Worm (Caenorhabditis elegans): ENCODE measurements around the gene Y73F8A.20.

The Y73F8A.20 gene

DNA sequence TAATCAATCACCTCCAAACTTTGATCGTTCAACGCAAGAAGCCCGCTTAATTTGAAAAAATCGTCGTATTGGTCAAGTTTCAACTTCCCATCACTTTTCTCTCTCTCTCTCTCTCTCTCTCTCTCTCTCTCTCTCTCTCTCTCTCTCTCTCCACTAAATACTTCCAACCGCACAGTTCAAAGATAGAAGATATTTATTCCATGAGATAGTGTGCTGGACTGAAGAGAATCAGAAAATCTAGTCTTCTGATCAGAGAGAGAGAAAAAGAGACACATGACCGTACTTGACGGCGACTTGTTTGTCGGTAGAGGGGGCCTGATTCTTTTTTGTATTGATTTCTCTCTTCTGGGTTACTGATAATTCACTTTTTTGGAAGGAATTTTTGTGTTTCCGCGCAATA lies 20.4 kb downstream of the Y73F8A.20 start:
- no peak for TF ChIP-seq unc-62 (GFP tag; optimal IDR thresholded peaks at IDR 0.05)
- TF ChIP-seq Y55F3AM.14 (GFP tag; optimal IDR thresholded peaks at IDR 0.05): no peak
- no peak for TF ChIP-seq ceh-16 (tag; optimal IDR thresholded peaks at IDR 0.05)
- no peak for TF ChIP-seq peb-1 (tag; optimal IDR thresholded peaks at IDR 0.05)
- TF ChIP-seq ZK546.5 (tag; optimal IDR thresholded peaks at IDR 0.05): no peak
- no peak for TF ChIP-seq aly-2 (tag; optimal IDR thresholded peaks at IDR 0.05)
- no peak for TF ChIP-seq snpc-4 (tag; optimal IDR thresholded peaks at IDR 0.05)
- peak; percentile 25 for TF ChIP-seq fos-1 (tag; optimal IDR thresholded peaks at IDR 0.05)
- TF ChIP-seq blmp-1 (tag; optimal IDR thresholded peaks at IDR 0.05; ENCODE audit: insufficient read depth): peak; percentile 73
- no peak for TF ChIP-seq elt-1 (tag; optimal IDR thresholded peaks at IDR 0.05)
- no peak for TF ChIP-seq nhr-6 (tag; optimal IDR thresholded peaks at IDR 0.05)
- no peak for TF ChIP-seq mbf-1 (tag; optimal IDR thresholded peaks at IDR 0.05)
- TF ChIP-seq lin-39 (tag; optimal IDR thresholded peaks at IDR 0.05): no peak
- TF ChIP-seq crh-2 (tag; optimal IDR thresholded peaks at IDR 0.05): peak; percentile 33
- TF ChIP-seq egl-27 (tag; optimal IDR thresholded peaks at IDR 0.05): peak; percentile 56
- TF ChIP-seq ceh-82 (tag; optimal IDR thresholded peaks at IDR 0.05): no peak
- TF ChIP-seq skn-1 (tag; optimal IDR thresholded peaks at IDR 0.05): no peak
- peak; percentile 83 for TF ChIP-seq nhr-21 (tag; optimal IDR thresholded peaks at IDR 0.05)
- TF ChIP-seq nhr-12 (tag; optimal IDR thresholded peaks at IDR 0.05): no peak
- no peak for TF ChIP-seq C34F6.9 (tag; optimal IDR thresholded peaks at IDR 0.05)
- peak; percentile 86 for TF ChIP-seq nhr-25 (tag; optimal IDR thresholded peaks at IDR 0.05)
- TF ChIP-seq mdl-1 (tag; optimal IDR thresholded peaks at IDR 0.05): no peak
- TF ChIP-seq gmeb-1 (tag; optimal IDR thresholded peaks at IDR 0.05): peak; percentile 69
- TF ChIP-seq sma-3 (GFP tag; optimal IDR thresholded peaks at IDR 0.05): peak; percentile 73
- TF ChIP-seq lin-11 (tag; optimal IDR thresholded peaks at IDR 0.05): no peak
- TF ChIP-seq nhr-10 (tag; optimal IDR thresholded peaks at IDR 0.05): no peak
- TF ChIP-seq nhr-237 (tag; optimal IDR thresholded peaks at IDR 0.05): no peak
- peak in 1 of 2 experiments; percentile 42 for TF ChIP-seq lsy-2 (tag; optimal IDR thresholded peaks at IDR 0.05)
- TF ChIP-seq ztf-4 (tag; optimal IDR thresholded peaks at IDR 0.05): no peak
- TF ChIP-seq R02D3.7 (tag; optimal IDR thresholded peaks at IDR 0.05): no peak
- TF ChIP-seq lin-13 (GFP tag; optimal IDR thresholded peaks at IDR 0.05): no peak
- TF ChIP-seq nhr-77 (tag; optimal IDR thresholded peaks at IDR 0.05): no peak
- no peak for TF ChIP-seq nhr-11 (tag; optimal IDR thresholded peaks at IDR 0.05)
- no peak for TF ChIP-seq unc-39 (tag; optimal IDR thresholded peaks at IDR 0.05)
- TF ChIP-seq unc-55 (GFP tag; optimal IDR thresholded peaks at IDR 0.05): no peak
- no peak for TF ChIP-seq nhr-129 (tag; optimal IDR thresholded peaks at IDR 0.05)
- TF ChIP-seq sma-9 (GFP tag; optimal IDR thresholded peaks at IDR 0.05): peak; percentile 62
- TF ChIP-seq sma-9 (tag; optimal IDR thresholded peaks at IDR 0.05): no peak
- no peak for TF ChIP-seq elt-3 (tag; optimal IDR thresholded peaks at IDR 0.05)
- no peak for TF ChIP-seq zag-1 (tag; optimal IDR thresholded peaks at IDR 0.05)
- no peak for TF ChIP-seq mab-5 (tag; optimal IDR thresholded peaks at IDR 0.05)
- no peak for TF ChIP-seq F13H6.1 (tag; optimal IDR thresholded peaks at IDR 0.05)
- no peak for TF ChIP-seq ztf-1 (GFP tag; conservative IDR thresholded peaks at IDR 0.05)
- TF ChIP-seq ama-1 (optimal IDR thresholded peaks at IDR 0.05): no peak
- TF ChIP-seq sem-4 (tag; optimal IDR thresholded peaks at IDR 0.05): no peak
- no peak for TF ChIP-seq dmd-4 (tag; optimal IDR thresholded peaks at IDR 0.05)
- TF ChIP-seq nhr-23 (tag; optimal IDR thresholded peaks at IDR 0.05): no peak
- no peak for TF ChIP-seq ztf-11 (tag; optimal IDR thresholded peaks at IDR 0.05)
- TF ChIP-seq alr-1 (tag; optimal IDR thresholded peaks at IDR 0.05): no peak

DNA sequence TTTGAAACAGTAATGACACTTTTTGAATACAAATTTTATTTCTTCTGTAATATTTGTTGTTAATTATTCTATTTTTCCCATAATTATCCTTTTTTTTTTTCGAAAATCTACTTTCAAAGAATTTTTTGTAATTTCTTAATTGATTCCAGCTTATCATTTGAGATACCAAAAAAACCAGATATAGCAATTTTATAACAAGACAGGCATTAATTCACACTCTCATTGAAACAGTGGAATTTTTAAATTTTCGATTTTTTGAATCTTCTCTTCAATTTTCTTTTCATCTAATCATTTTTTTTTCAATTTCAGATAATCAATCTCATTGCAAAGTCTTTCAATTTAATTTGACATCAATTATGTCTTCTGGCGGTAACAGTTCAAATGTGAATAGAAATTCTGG lies 21.7 kb downstream of the Y73F8A.20 start, which contains the start of gene nhr-5:
Gene nhr-5, plus strand, starts transcription at position 301 of the 400 bp plus-strand sequence.
- TF ChIP-seq elt-3 (tag; optimal IDR thresholded peaks at IDR 0.05) (no peak), ama-1 (optimal IDR thresholded peaks at IDR 0.05) (no peak), nhr-23 (tag; optimal IDR thresholded peaks at IDR 0.05) (no peak), F13H6.1 (tag; optimal IDR thresholded peaks at IDR 0.05) (no peak), nhr-77 (tag; optimal IDR thresholded peaks at IDR 0.05) (no peak), unc-39 (tag; optimal IDR thresholded peaks at IDR 0.05) (no peak), R02D3.7 (tag; optimal IDR thresholded peaks at IDR 0.05) (no peak), skn-1 (tag; optimal IDR thresholded peaks at IDR 0.05) (no peak), unc-62 (GFP tag; optimal IDR thresholded peaks at IDR 0.05) (no peak), zag-1 (tag; optimal IDR thresholded peaks at IDR 0.05) (no peak), ztf-1 (GFP tag; conservative IDR thresholded peaks at IDR 0.05) (no peak), ztf-11 (tag; optimal IDR thresholded peaks at IDR 0.05) (no peak), nhr-21 (tag; optimal IDR thresholded peaks at IDR 0.05) (no peak), mbf-1 (tag; optimal IDR thresholded peaks at IDR 0.05) (no peak), nhr-11 (tag; optimal IDR thresholded peaks at IDR 0.05) (no peak), dmd-4 (tag; optimal IDR thresholded peaks at IDR 0.05) (no peak), ZK546.5 (tag; optimal IDR thresholded peaks at IDR 0.05) (no peak), fos-1 (tag; optimal IDR thresholded peaks at IDR 0.05) (no peak), nhr-237 (tag; optimal IDR thresholded peaks at IDR 0.05) (no peak)

Measured in whole organism, L2 larva.